Fruit fly (Drosophila melanogaster): ENCODE results near the gene RpL13A.

The RpL13A gene

dm6 chr3R:5668928-5669739, 44.9 kb downstream of the RpL13A start, which contains the start of the genes Xe7 and Atg17 (continued):
- TF ChIP-seq CG17829 (tag; optimal IDR thresholded peaks at IDR 0.05) = peak; percentile 89
- peak; percentile 98 for TF ChIP-seq CG9817 (tag; optimal IDR thresholded peaks at IDR 0.05)
- peak; percentile 83 for TF ChIP-seq vvl (GFP tag; IDR thresholded peaks at IDR 0.05)
- TF ChIP-seq Ptx1 (GFP tag; IDR thresholded peaks at IDR 0.05) = peak; percentile 95
- TF ChIP-seq phol (tag; optimal IDR thresholded peaks at IDR 0.05) = peak; percentile 95
- TF ChIP-seq danr (GFP tag; IDR thresholded peaks at IDR 0.05) = peak; percentile 83
- TF ChIP-seq nau (GFP tag; optimal IDR thresholded peaks at IDR 0.05) = peak; percentile 44
- TF ChIP-seq CG11247 (GFP tag; IDR thresholded peaks at IDR 0.05) = peak; percentile 90
- peak; percentile 60; the same call in 1 of the 3 replicates for TF ChIP-seq hb (GFP tag; IDR thresholded peaks at IDR 0.05; ENCODE audit: partially characterized antibody)
- TF ChIP-seq dimm (GFP tag; IDR thresholded peaks at IDR 0.05) = peak; percentile 54
- TF ChIP-seq ato (GFP tag; IDR thresholded peaks at IDR 0.05; ENCODE audit: partially characterized antibody) = no peak
- peak; percentile 86 for TF ChIP-seq CG31388 (GFP tag; optimal IDR thresholded peaks at IDR 0.05)
- TF ChIP-seq CG1024 (GFP tag; IDR thresholded peaks at IDR 0.05) = 0 out of 2 replicates have a peak, but pooled peaks have one; percentile 20
- TF ChIP-seq CG12236 (GFP tag; optimal IDR thresholded peaks at IDR 0.05) = peak; percentile 53
- TF ChIP-seq gcm (GFP tag; optimal IDR thresholded peaks at IDR 0.05) = peak; percentile 67
- TF ChIP-seq CG4707 (GFP tag; optimal IDR thresholded peaks at IDR 0.05) = peak; percentile 16
- TF ChIP-seq Lpt (GFP tag; optimal IDR thresholded peaks at IDR 0.05) = no peak
- TF ChIP-seq bsh (GFP tag; optimal IDR thresholded peaks at IDR 0.05) = peak; percentile 3 to 86
- TF ChIP-seq CG12942 (GFP tag; optimal IDR thresholded peaks at IDR 0.05) = peak; percentile 90
- peak; percentile 79 for TF ChIP-seq Ets97D (GFP tag; optimal IDR thresholded peaks at IDR 0.05)
- TF ChIP-seq CG1832 (GFP tag; optimal IDR thresholded peaks at IDR 0.05) = no peak
- TF ChIP-seq CG30431 (GFP tag; optimal IDR thresholded peaks at IDR 0.05) = peak; percentile 86
- peak; percentile 90 for TF ChIP-seq slou (GFP tag; optimal IDR thresholded peaks at IDR 0.05)
- peak; percentile 92 for TF ChIP-seq cato (GFP tag; optimal IDR thresholded peaks at IDR 0.05; ENCODE audit: borderline replicate concordance)
- TF ChIP-seq pzg (GFP tag; optimal IDR thresholded peaks at IDR 0.05) = peak; percentile 57
- peak; percentile 90 for TF ChIP-seq CG11085 (GFP tag; IDR thresholded peaks at IDR 0.05)
- peak; percentile 16; the same call in 1 of the 3 replicates for TF ChIP-seq sr (GFP tag; IDR thresholded peaks at IDR 0.05)
- peak; percentile 55 for TF ChIP-seq run (tag; optimal IDR thresholded peaks at IDR 0.05)
- TF ChIP-seq Taf1 (GFP tag; IDR thresholded peaks at IDR 0.05) = peak; percentile 86
- peak; percentile 87 for TF ChIP-seq PHDP (tag; optimal IDR thresholded peaks at IDR 0.05)
- TF ChIP-seq CG4360 (GFP tag; IDR thresholded peaks at IDR 0.05) = no peak
- peak; percentile 76 for TF ChIP-seq Bdp1 (GFP tag; optimal IDR thresholded peaks at IDR 0.05)
- TF ChIP-seq Fer2 (tag; optimal IDR thresholded peaks at IDR 0.05) = peak; percentile 95
- peak; percentile 85 for TF ChIP-seq CG8388 (GFP tag; optimal IDR thresholded peaks at IDR 0.05)
- TF ChIP-seq CG32772 (GFP tag; IDR thresholded peaks at IDR 0.05) = peak; percentile 91
- peak; percentile 91 for TF ChIP-seq az2 (GFP tag; optimal IDR thresholded peaks at IDR 0.05)
- TF ChIP-seq Doc3 (GFP tag; IDR thresholded peaks at IDR 0.05; ENCODE audit: partially characterized antibody) = peak; percentile 39; the same call in 1 of the 3 replicates
- peak; percentile 82 for TF ChIP-seq ttk (GFP tag; IDR thresholded peaks at IDR 0.05)
- peak; percentile 95 for TF ChIP-seq Hsf (GFP tag; optimal IDR thresholded peaks at IDR 0.05)
- peak; percentile 51 for TF ChIP-seq CG15073 (GFP tag; optimal IDR thresholded peaks at IDR 0.05)
- TF ChIP-seq Bgb (GFP tag; IDR thresholded peaks at IDR 0.05; ENCODE audit: partially characterized antibody) = peak; percentile 53
- TF ChIP-seq cas (GFP tag; IDR thresholded peaks at IDR 0.05) = peak; percentile 66; the same call in 1 of the 2 replicates
- peak; percentile 80 for TF ChIP-seq ci (GFP tag; IDR thresholded peaks at IDR 0.05)
- TF ChIP-seq H15 (GFP tag; IDR thresholded peaks at IDR 0.05) = peak; percentile 87
- TF ChIP-seq Jarid2 (GFP tag; optimal IDR thresholded peaks at IDR 0.05) = peak; percentile 58
- peak; percentile 67 for TF ChIP-seq Awh (GFP tag; IDR thresholded peaks at IDR 0.05)
- TF ChIP-seq pho (GFP tag; optimal IDR thresholded peaks at IDR 0.05) = peak; percentile 92
- peak; percentile 83 for TF ChIP-seq Fer1 (GFP tag; optimal IDR thresholded peaks at IDR 0.05)
- peak; percentile 54 for TF ChIP-seq CG11696 (GFP tag; IDR thresholded peaks at IDR 0.05)

All from whole organism, embryonic.